Worm (Caenorhabditis elegans) whole organism, L4/young adult: ENCODE results near the gene col-96.

Experiments used
- W03F9.2 ChIP-seq: fragments of 150-350 bp; optimal IDR thresholded peaks from 2 replicates; lab custom pipeline; 2014; ENCODE audit warnings: missing biosample characterization, missing genetic modification characterization
- dao-5 ChIP-seq: sonication (generic microtip); optimal IDR thresholded peaks from 2 replicates; lab custom pipeline; 2016; ENCODE audit warnings: missing genotype, missing genetic modification characterization, moderate library complexity, missing compliant biosample characterization
- him-1 ChIP-seq: sonication (generic microtip); optimal IDR thresholded peaks from 2 replicates; lab custom pipeline; 2016; ENCODE audit warnings: missing genotype, missing genetic modification reagents, missing genetic modification characterization, missing compliant biosample characterization

- TF ChIP-seq him-1 (tag; lab: Kevin White, UChicago) (no peak), dao-5 (tag; lab: Kevin White, UChicago) (no peak), W03F9.2 (tag; lab: Kevin White, UChicago) (no peak)
These were observed 21.8 kb downstream of the col-96 start for ce11 chrIII:11684770-11685169.
